Fruit fly (Drosophila melanogaster) whole organism: ENCODE results near the gene CG15412.

Experiments
- CG8478 ChIP-seq: fragments of >200 bp; optimal IDR thresholded peaks from 2 replicates; lab custom pipeline; 2018; ENCODE audit warnings: inconsistent platforms
- Dll ChIP-seq: fragments of >200 bp; optimal IDR thresholded peaks from 2 replicates; lab custom pipeline; 2017
- EcR ChIP-seq, 2 experiments: fragments of >200 bp; optimal IDR thresholded peaks; 2 replicates each; lab custom pipeline; 2017; ENCODE audit warnings: missing biosample characterization in 2 of 2, missing genetic modification characterization in 2 of 2, missing genetic modification reagents in 2 of 2
- pan ChIP-seq: fragments of >200 bp; optimal IDR thresholded peaks from 2 replicates; lab custom pipeline; 2017
- psq ChIP-seq: fragments of >200 bp; optimal IDR thresholded peaks from 2 replicates; lab custom pipeline; 2017
- usp ChIP-seq: fragments of >200 bp; optimal IDR thresholded peaks from 2 replicates; lab custom pipeline; 2017; ENCODE audit warnings: missing biosample characterization, missing genetic modification characterization, mixed read lengths

The CG15412 gene

DNA sequence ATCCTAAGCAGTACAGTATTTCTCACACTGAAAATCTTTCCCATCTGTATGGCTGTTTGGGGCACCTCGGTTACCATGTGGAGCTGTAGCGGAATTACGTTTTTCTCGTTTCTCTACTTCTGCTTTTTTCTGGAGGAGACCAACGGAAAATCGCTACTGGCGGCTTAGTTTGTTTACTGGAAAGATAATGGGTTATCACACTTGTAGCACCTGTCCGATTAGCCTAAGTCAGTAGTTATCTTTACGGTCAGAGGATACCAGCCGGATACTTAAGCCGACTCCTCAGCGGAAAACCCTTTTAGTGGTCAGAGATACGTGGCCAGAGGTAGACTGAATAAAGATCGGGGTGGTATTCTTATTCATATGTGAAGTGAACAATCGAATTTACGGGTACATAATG lies 43.0 kb downstream of the CG15412 start, which contains the start of gene CG15408:
Gene CG15408, plus strand, starts transcription at position 301 of the 400 bp plus-strand sequence.
- TF ChIP-seq Dll (lab: Kevin White, UChicago) (no peak), EcR (GFP tag; optimal IDR thresholded peaks at IDR 0.05; lab: Kevin White, UChicago) (no peak), CG8478 (lab: Kevin White, UChicago) (no peak), pan (lab: Kevin White, UChicago) (no peak), psq (lab: Kevin White, UChicago) (no peak), usp (GFP tag; lab: Kevin White, UChicago) (no peak)

DNA sequence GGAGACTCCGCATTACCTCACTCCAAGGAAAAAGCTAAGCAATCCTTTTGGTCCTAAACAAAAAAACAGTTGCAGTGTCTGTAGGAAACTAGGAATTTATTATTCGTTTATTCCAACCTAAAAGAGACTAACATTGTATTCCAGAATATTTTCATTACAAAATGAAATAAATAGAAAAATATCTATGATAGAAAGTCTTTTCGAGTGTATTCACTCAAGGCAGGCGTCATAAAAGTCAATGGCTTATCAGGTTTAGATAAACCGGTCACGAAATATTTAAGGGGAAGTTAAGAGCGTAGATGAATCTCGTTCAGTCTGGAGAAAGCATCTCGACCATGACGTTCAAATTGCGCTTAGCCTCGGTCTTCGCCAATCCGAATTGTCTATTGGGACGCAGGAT lies 44.9 kb downstream of the CG15412 start, which contains the start of gene CG3285:
Gene CG3285, plus strand, starts transcription at position 301 of the 400 bp plus-strand sequence.
- no peak for TF ChIP-seq usp (GFP tag; lab: Kevin White, UChicago)

DNA sequence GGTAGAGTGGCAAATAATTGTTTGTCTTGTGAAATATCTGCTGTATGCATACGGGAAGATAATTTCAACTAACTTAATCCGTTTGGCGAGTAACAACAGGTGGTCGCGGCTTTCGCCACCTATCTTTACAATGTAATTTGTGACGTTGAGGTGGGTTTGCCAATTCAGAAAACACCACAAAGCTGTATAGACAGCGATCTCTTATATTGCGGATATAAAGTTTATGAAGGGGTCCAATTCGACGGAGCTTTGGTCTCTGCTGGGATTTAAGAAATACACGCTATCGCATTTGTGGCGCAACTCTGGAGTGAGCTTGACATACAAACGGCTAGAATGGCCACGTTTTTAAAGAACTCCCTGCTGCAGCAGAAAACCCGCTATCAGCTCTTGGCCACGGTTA lies 47.9 kb downstream of the CG15412 start, which contains the start of gene CG33282:
Gene CG33282, plus strand, starts transcription at position 301 of the 400 bp plus-strand sequence.
- TF ChIP-seq pan (lab: Kevin White, UChicago) (no peak), usp (GFP tag; lab: Kevin White, UChicago) (no peak), Dll (lab: Kevin White, UChicago) (no peak)
